Worm (Caenorhabditis elegans) whole organism, young adult: ENCODE results near the gene B0244.17.
A peak's percentile ranks its signal among the peaks of the same experiment; 100 is the strongest.

Experiments
- B0336.3 ChIP-seq: fragments of 200-800 bp; sonication (Bioruptor generic); IDR thresholded peaks from 2 replicates; pipeline ENCODE4 v1.3.6; 2022; ENCODE audit warnings: missing genetic modification characterization, missing compliant biosample characterization
- C17E4.6 ChIP-seq: fragments of 200-800 bp; sonication (Bioruptor generic); IDR thresholded peaks from 2 replicates; pipeline ENCODE4 v1.3.6; 2022; ENCODE audit warnings: missing genetic modification reagents, missing genetic modification characterization, missing compliant biosample characterization
- F39B2.1 ChIP-seq: fragments of 200-800 bp; sonication (Bioruptor generic); IDR thresholded peaks from 2 replicates; pipeline ENCODE4 v1.3.6; 2022; ENCODE audit warnings: missing genetic modification reagents, missing genetic modification characterization, missing compliant biosample characterization
- F52B5.7 ChIP-seq: sonication (generic microtip); optimal IDR thresholded peaks from 2 replicates; lab custom pipeline; 2016; ENCODE audit warnings: mild to moderate bottlenecking, missing genetic modification characterization, missing compliant biosample characterization
- K11D2.4 ChIP-seq: fragments of 200-800 bp; sonication (Bioruptor generic); IDR thresholded peaks from 2 replicates; pipeline ENCODE4 v1.3.6; 2022; ENCODE audit warnings: missing genetic modification reagents, missing genetic modification characterization, missing compliant biosample characterization
- K12H6.12 ChIP-seq: fragments of 200-800 bp; sonication (Bioruptor generic); optimal IDR thresholded peaks from 2 replicates; lab custom pipeline; 2018; ENCODE audit warnings: mild to moderate bottlenecking, missing genetic modification characterization, missing compliant biosample characterization
- T07F8.4 ChIP-seq: sonication (generic microtip); optimal IDR thresholded peaks from 2 replicates; lab custom pipeline; 2016; ENCODE audit warnings: mild to moderate bottlenecking, missing genetic modification characterization, moderate library complexity, missing compliant biosample characterization
- T26A5.8 ChIP-seq: sonication (generic microtip); optimal IDR thresholded peaks from 2 replicates; lab custom pipeline; 2016; ENCODE audit warnings: missing genetic modification characterization, missing compliant biosample characterization
- ama-1 ChIP-seq, 3 experiments: fragments of 150-350 bp in 1 of 3; sonication (generic microtip) in 2 of 3; optimal IDR thresholded peaks; 2 replicates each; lab custom pipeline; 2014 to 2018; ENCODE audit warnings: missing biosample characterization in 2 of 3, missing genetic modification characterization in 2 of 3, missing genetic modification reagents in 2 of 3
- attf-5 ChIP-seq: fragments of 200-800 bp; sonication (Bioruptor generic); optimal IDR thresholded peaks from 2 replicates; lab custom pipeline; 2018; ENCODE audit warnings: mild to moderate bottlenecking, missing genetic modification characterization, missing compliant biosample characterization
- attf-6 ChIP-seq: fragments of 200-800 bp; sonication (Bioruptor generic); IDR thresholded peaks from 2 replicates; pipeline ENCODE4 v1.3.6; 2022; ENCODE audit warnings: missing genetic modification reagents, missing genetic modification characterization, missing compliant biosample characterization
- bed-2 ChIP-seq: fragments of 200-800 bp; sonication (Bioruptor generic); IDR thresholded peaks from 2 replicates; pipeline ENCODE4 v1.3.6; 2022; ENCODE audit warnings: missing genetic modification reagents, missing genetic modification characterization, missing compliant biosample characterization
- cebp-1 ChIP-seq, 2 experiments: fragments of 200-800 bp in 1 of 2; sonication (Bioruptor generic) in 1 of 2; sonication (generic microtip) in 1 of 2; IDR thresholded peaks in 1 of 2; optimal IDR thresholded peaks in 1 of 2; 2 replicates each; pipeline versions ENCODE4 v1.3.6 to Lab custom; 2017 to 2022; ENCODE audit warnings: missing compliant biosample characterization in 2 of 2, missing genetic modification characterization in 2 of 2, mild to moderate bottlenecking in 1 of 2, missing genetic modification reagents in 1 of 2, moderate library complexity in 1 of 2
- dox-1 ChIP-seq: fragments of 200-800 bp; sonication (Bioruptor generic); IDR thresholded peaks from 2 replicates; pipeline ENCODE4 v1.3.6; 2022; ENCODE audit warnings: missing genetic modification reagents, missing genetic modification characterization, missing compliant biosample characterization
- dpl-1 ChIP-seq: fragments of 150-350 bp; optimal IDR thresholded peaks from 2 replicates; lab custom pipeline; 2014; ENCODE audit warnings: missing biosample characterization, missing genetic modification reagents, missing genetic modification characterization
- egl-44 ChIP-seq: fragments of 200-800 bp; sonication (Bioruptor generic); IDR thresholded peaks from 2 replicates; pipeline ENCODE4 v1.3.6; 2022; ENCODE audit warnings: missing genetic modification reagents, missing genetic modification characterization, missing compliant biosample characterization
- hmg-20 ChIP-seq: fragments of 200-800 bp; sonication (Bioruptor generic); IDR thresholded peaks from 2 replicates; pipeline ENCODE4 v1.3.6; 2022; ENCODE audit warnings: missing genetic modification reagents, missing genetic modification characterization, missing compliant biosample characterization
- hrde-1 ChIP-seq: sonication (generic microtip); optimal IDR thresholded peaks from 2 replicates; lab custom pipeline; 2016; ENCODE audit warnings: missing genetic modification characterization, mild to moderate bottlenecking, missing compliant biosample characterization, moderate library complexity, missing genotype, missing genetic modification reagents, borderline replicate concordance
- lag-1 ChIP-seq: fragments of 200-800 bp; sonication (Bioruptor generic); IDR thresholded peaks from 2 replicates; pipeline ENCODE4 v1.3.6; 2022; ENCODE audit warnings: missing genetic modification reagents, missing genetic modification characterization, missing compliant biosample characterization
- let-607 ChIP-seq, 2 experiments: fragments of 200-800 bp in 1 of 2; sonication (Bioruptor generic) in 1 of 2; sonication (generic microtip) in 1 of 2; optimal IDR thresholded peaks; 2 replicates each; lab custom pipeline; 2016 to 2018; ENCODE audit warnings: mild to moderate bottlenecking in 2 of 2, missing compliant biosample characterization in 2 of 2, missing genetic modification characterization in 2 of 2, moderate library complexity in 2 of 2, missing genotype in 1 of 2
- lin-40 ChIP-seq: sonication (generic microtip); optimal IDR thresholded peaks from 2 replicates; lab custom pipeline; 2016; ENCODE audit warnings: missing genetic modification characterization, mild to moderate bottlenecking, missing compliant biosample characterization, missing genotype, missing genetic modification reagents
- madf-6 ChIP-seq: fragments of 200-800 bp; sonication (Bioruptor generic); IDR thresholded peaks from 2 replicates; pipeline ENCODE4 v1.3.6; 2022; ENCODE audit warnings: missing genetic modification reagents, missing genetic modification characterization, missing compliant biosample characterization
- nhr-27 ChIP-seq: fragments of 200-800 bp; sonication (Bioruptor generic); optimal IDR thresholded peaks from 2 replicates; lab custom pipeline; 2018; ENCODE audit warnings: mild to moderate bottlenecking, missing genetic modification characterization, moderate library complexity, missing compliant biosample characterization
- nhr-80 ChIP-seq: sonication (generic microtip); optimal IDR thresholded peaks from 2 replicates; lab custom pipeline; 2016; ENCODE audit warnings: missing genetic modification characterization, missing compliant biosample characterization
- pha-4 ChIP-seq: fragments of 150-350 bp; sonication (generic microtip); optimal IDR thresholded peaks from 2 replicates; lab custom pipeline; 2014; ENCODE audit warnings: missing biosample characterization, missing genetic modification reagents, missing genetic modification characterization
- snpc-4 ChIP-seq, 5 experiments: fragments of 150-350 bp in 1 of 5; sonication (generic microtip) in 4 of 5; optimal IDR thresholded peaks; 2 replicates each; lab custom pipeline; 2014 to 2018; ENCODE audit warnings: missing genetic modification characterization in 5 of 5, missing biosample characterization in 3 of 5, antibody characterized with exemption in 2 of 5, mild to moderate bottlenecking in 2 of 5, missing compliant biosample characterization in 2 of 5, missing genotype in 2 of 5, moderate library complexity in 2 of 5, missing genetic modification reagents in 1 of 5
- tbp1 ChIP-seq: fragments of 200-800 bp; sonication (Bioruptor generic); optimal IDR thresholded peaks from 2 replicates; lab custom pipeline; 2018; ENCODE audit warnings: mild to moderate bottlenecking, missing genetic modification characterization, missing compliant biosample characterization
- zfh-2 ChIP-seq: fragments of 200-800 bp; sonication (Bioruptor generic); conservative IDR thresholded peaks from 2 replicates; pipeline ENCODE4 v1.3.6; 2022; ENCODE audit warnings: missing genetic modification reagents, missing genetic modification characterization, missing compliant biosample characterization
- ztf-26 ChIP-seq: sonication (generic microtip); optimal IDR thresholded peaks from 2 replicates; lab custom pipeline; 2017; ENCODE audit warnings: missing genetic modification characterization, missing compliant biosample characterization

Gene B0244.17

DNA sequence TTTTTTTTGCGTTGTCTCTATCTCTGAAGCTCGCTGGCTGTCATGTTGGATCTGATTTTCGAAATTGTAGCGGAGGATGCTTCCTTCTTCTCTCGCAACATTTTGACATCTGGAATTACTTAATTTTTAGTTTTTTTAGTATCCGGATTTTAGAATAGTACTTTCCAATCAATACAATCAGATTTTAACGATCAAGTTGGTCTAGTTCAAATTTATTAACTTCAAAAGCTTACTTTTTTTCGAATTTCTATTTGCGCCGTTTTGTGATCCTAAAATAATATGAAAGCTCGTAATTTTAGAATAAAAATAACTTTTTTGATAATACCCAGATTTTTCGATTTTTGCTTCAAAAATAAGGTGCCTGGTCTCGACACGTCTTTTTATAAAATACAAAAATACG lies 23.0 kb upstream of the B0244.17 start, which contains the start of gene B0336.12 (continued):
- TF ChIP-seq pha-4, result no peak

DNA sequence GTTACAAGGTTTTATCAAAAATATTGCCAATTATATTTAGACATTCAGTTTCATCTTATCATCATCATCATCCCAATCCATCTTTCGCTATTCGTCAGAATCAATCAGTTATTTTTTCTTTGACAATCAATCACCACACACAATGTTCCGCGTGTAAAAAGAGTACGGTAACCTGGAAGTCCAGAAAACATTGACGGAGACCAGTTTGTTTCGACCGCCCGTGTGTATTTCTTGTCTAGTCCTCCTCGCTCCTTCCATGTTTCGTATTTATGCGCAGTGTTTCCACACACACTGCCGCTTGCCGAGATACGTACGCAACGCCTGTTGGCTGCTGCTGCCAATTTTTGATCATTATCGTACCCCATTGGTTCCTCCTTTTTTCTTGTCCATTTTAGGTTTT lies 22.3 kb upstream of the B0244.17 start:
- TF ChIP-seq hmg-20 (GFP tag; lab: Robert Waterston, UW), result no peak
- TF ChIP-seq lin-40 (tag; lab: Kevin White, UChicago), result peak; percentile 10
- peak; percentile 83 for TF ChIP-seq nhr-80 (tag; lab: Kevin White, UChicago)
- TF ChIP-seq hrde-1 (tag; lab: Kevin White, UChicago), result no peak
- TF ChIP-seq tbp1 (GFP tag; lab: Kevin White, UChicago), result peak; percentile 6
- 0 out of 2 replicates have a peak, but pooled peaks have one; percentile 20 for TF ChIP-seq dox-1 (GFP tag; lab: Robert Waterston, UW)
- no peak for TF ChIP-seq ama-1 (optimal IDR thresholded peaks at IDR 0.05; lab: Kevin White, UChicago)
- TF ChIP-seq ama-1 (GFP tag; optimal IDR thresholded peaks at IDR 0.05; lab: Kevin White, UChicago), result peak in 1 of 2 experiments; percentile 22
- TF ChIP-seq madf-6 (GFP tag; lab: Robert Waterston, UW), result peak; percentile 25; the same call in 1 of the 2 replicates
- peak in 1 of 2 experiments; percentile 40 for TF ChIP-seq let-607 (tag; optimal IDR thresholded peaks at IDR 0.05; lab: Kevin White, UChicago)
- TF ChIP-seq B0336.3 (GFP tag; lab: Robert Waterston, UW), result peak; percentile 48; the same call in 1 of the 2 replicates
- TF ChIP-seq T07F8.4, result no peak
- TF ChIP-seq snpc-4 (GFP tag; optimal IDR thresholded peaks at IDR 0.05; lab: Kevin White, UChicago), result no peak
- TF ChIP-seq snpc-4 (tag; optimal IDR thresholded peaks at IDR 0.05; lab: Kevin White, UChicago), result peak in 1 of 4 experiments; percentile 44
- peak; percentile 12 for TF ChIP-seq attf-5 (GFP tag; lab: Kevin White, UChicago)
- peak; percentile 29 for TF ChIP-seq ztf-26
- no peak for TF ChIP-seq attf-6 (GFP tag; lab: Robert Waterston, UW)

DNA sequence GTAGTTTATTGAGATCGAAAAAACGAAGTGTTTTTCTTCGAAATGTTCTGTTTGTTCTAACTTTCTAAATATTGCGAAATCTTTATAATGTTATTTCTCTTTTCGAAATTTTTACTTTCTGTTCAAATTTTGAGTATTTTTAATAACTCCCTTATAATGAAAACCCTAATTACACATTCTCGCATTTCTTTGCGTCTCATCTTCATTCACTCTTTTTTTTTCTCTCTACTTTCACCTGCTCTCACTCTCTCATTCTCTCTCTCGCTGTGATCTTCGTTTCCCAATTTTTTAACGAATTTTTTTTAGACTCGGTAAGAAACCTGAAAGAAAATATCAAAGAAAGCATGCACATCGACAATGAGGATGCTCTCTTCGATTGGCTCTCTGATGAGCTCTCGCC lies 21.8 kb upstream of the B0244.17 start, which contains the start of gene rbm-26:
rbm-26 (plus strand) TSS at position 301 of the 400 bp plus-strand sequence.
- no peak for TF ChIP-seq C17E4.6 (GFP tag; lab: Robert Waterston, UW)
- no peak for TF ChIP-seq cebp-1 (GFP tag; IDR thresholded peaks at IDR 0.05; lab: Robert Waterston, UW)
- peak; percentile 82 for TF ChIP-seq cebp-1 (tag; optimal IDR thresholded peaks at IDR 0.05; lab: Kevin White, UChicago)
- no peak for TF ChIP-seq nhr-27 (tag; lab: Kevin White, UChicago)
- TF ChIP-seq F52B5.7 (tag; lab: Kevin White, UChicago), result no peak
- TF ChIP-seq zfh-2 (GFP tag; lab: Robert Waterston, UW), result no peak
- TF ChIP-seq T26A5.8 (tag; lab: Kevin White, UChicago), result no peak
- no peak for TF ChIP-seq dpl-1
- TF ChIP-seq K12H6.12 (tag; lab: Kevin White, UChicago), result no peak

- no peak for TF ChIP-seq egl-44 (GFP tag; lab: Robert Waterston, UW)
- TF ChIP-seq bed-2 (GFP tag; lab: Robert Waterston, UW), result no peak
- no peak for TF ChIP-seq K11D2.4 (GFP tag; lab: Robert Waterston, UW)
- TF ChIP-seq lag-1 (GFP tag; lab: Robert Waterston, UW), result no peak
- peak; percentile 58; the same call in 1 of the 2 replicates for TF ChIP-seq zfh-2 (GFP tag; lab: Robert Waterston, UW)
- TF ChIP-seq B0336.3 (GFP tag; lab: Robert Waterston, UW), result 0 out of 2 replicates have a peak, but pooled peaks have one; percentile 25
- TF ChIP-seq F39B2.1 (GFP tag; lab: Robert Waterston, UW), result no peak
These were observed 21.0 kb upstream of the B0244.17 start for ce11 chrIII:5711881-5712643.
